Fruit fly (Drosophila melanogaster) whole organism, prepupa: ENCODE measurements around the gene CG14395.

Experiments used
- Blimp-1 ChIP-seq: fragments of 200-800 bp; sonication (Bioruptor generic); optimal IDR thresholded peaks from 3 replicates; lab custom pipeline; 2017; ENCODE audit warnings: missing biosample characterization, missing genetic modification characterization, mild to moderate bottlenecking, moderate library complexity, missing genetic modification reagents
- CG10631 ChIP-seq: fragments of 200-800 bp; sonication (Bioruptor generic); optimal IDR thresholded peaks from 2 replicates; lab custom pipeline; 2016; ENCODE audit warnings: missing biosample characterization, missing genetic modification characterization
- CG10669 ChIP-seq: fragments of 200-800 bp; sonication (Bioruptor generic); optimal IDR thresholded peaks from 3 replicates; lab custom pipeline; 2018; ENCODE audit warnings: missing biosample characterization, mild to moderate bottlenecking, missing genetic modification characterization, moderate library complexity
- CG11762 ChIP-seq: fragments of 200-800 bp; sonication (Bioruptor generic); optimal IDR thresholded peaks from 3 replicates; lab custom pipeline; 2016; ENCODE audit warnings: missing biosample characterization, missing genetic modification characterization; ENCODE audit not compliant: insufficient read depth
- CG15336 ChIP-seq: fragments of 200-800 bp; sonication (Bioruptor generic); IDR thresholded peaks from 2 replicates; pipeline ENCODE4 v1.3.6; 2022; ENCODE audit warnings: missing biosample characterization, missing genetic modification characterization
- CG16779 ChIP-seq: fragments of 200-800 bp; sonication (Bioruptor generic); optimal IDR thresholded peaks from 3 replicates; lab custom pipeline; 2017; ENCODE audit warnings: missing biosample characterization, mild to moderate bottlenecking, missing genetic modification characterization
- CG3032 ChIP-seq: fragments of 200-800 bp; optimal IDR thresholded peaks from 2 replicates; lab custom pipeline; 2019; ENCODE audit warnings: missing biosample characterization, mild to moderate bottlenecking, missing genetic modification characterization, moderate library complexity
- CG31627 ChIP-seq: fragments of 200-800 bp; sonication (Bioruptor generic); optimal IDR thresholded peaks from 3 replicates; lab custom pipeline; 2016; ENCODE audit warnings: missing biosample characterization, missing genetic modification characterization
- CG34406 ChIP-seq: fragments of 200-800 bp; sonication (Bioruptor generic); optimal IDR thresholded peaks from 3 replicates; lab custom pipeline; 2016; ENCODE audit warnings: missing biosample characterization, missing genetic modification characterization
- CG3919 ChIP-seq: fragments of 200-800 bp; sonication (Bioruptor generic); optimal IDR thresholded peaks from 3 replicates; lab custom pipeline; 2016; ENCODE audit warnings: missing biosample characterization, missing genetic modification characterization
- CG4318 ChIP-seq: fragments of 200-800 bp; sonication (Bioruptor generic); optimal IDR thresholded peaks from 3 replicates; lab custom pipeline; 2017; ENCODE audit warnings: missing biosample characterization, mild to moderate bottlenecking, missing genetic modification characterization
- CG6163 ChIP-seq: fragments of 200-800 bp; sonication (Bioruptor generic); IDR thresholded peaks from 3 replicates; pipeline ENCODE4 v1.3.6; 2022; ENCODE audit warnings: missing biosample characterization, missing genetic modification characterization
- CG6276 ChIP-seq: fragments of 200-800 bp; sonication (Bioruptor generic); optimal IDR thresholded peaks from 2 replicates; lab custom pipeline; 2017; ENCODE audit warnings: missing biosample characterization, mild to moderate bottlenecking, missing genetic modification characterization
- CG6792 ChIP-seq: fragments of 200-800 bp; sonication (Bioruptor generic); optimal IDR thresholded peaks from 3 replicates; lab custom pipeline; 2016; ENCODE audit warnings: missing biosample characterization, missing genetic modification characterization
- CG6808 ChIP-seq: fragments of 200-800 bp; sonication (Bioruptor generic); optimal IDR thresholded peaks from 3 replicates; lab custom pipeline; 2017; ENCODE audit warnings: missing biosample characterization, missing genetic modification characterization, mild to moderate bottlenecking, moderate library complexity, missing genetic modification reagents
- CG8119 ChIP-seq: fragments of 200-800 bp; sonication (Bioruptor generic); IDR thresholded peaks from 3 replicates; pipeline ENCODE4 v1.3.6; 2022; ENCODE audit warnings: missing biosample characterization, missing genetic modification characterization
- CG8319 ChIP-seq: fragments of 200-800 bp; sonication (Bioruptor generic); optimal IDR thresholded peaks from 3 replicates; lab custom pipeline; 2016; ENCODE audit warnings: missing biosample characterization, missing genetic modification characterization
- CG8632 ChIP-seq: fragments of 200-800 bp; sonication (Bioruptor generic); optimal IDR thresholded peaks from 3 replicates; lab custom pipeline; 2016; ENCODE audit warnings: missing biosample characterization, missing genetic modification characterization
- CG9139 ChIP-seq: fragments of 200-800 bp; sonication (Bioruptor generic); optimal IDR thresholded peaks from 3 replicates; lab custom pipeline; 2017; ENCODE audit warnings: missing biosample characterization, mild to moderate bottlenecking, missing genetic modification characterization
- Eip75B ChIP-seq: fragments of 200-800 bp; sonication (Bioruptor generic); optimal IDR thresholded peaks from 3 replicates; lab custom pipeline; 2016; ENCODE audit warnings: missing biosample characterization, missing genetic modification characterization
- Eip78C ChIP-seq: fragments of 200-800 bp; sonication (Bioruptor generic); peaks from one replicate; lab custom pipeline; 2016; ENCODE audit warnings: missing biosample characterization, missing genetic modification characterization
- Gug ChIP-seq: fragments of 200-800 bp; sonication (Bioruptor generic); IDR thresholded peaks from 2 replicates; pipeline ENCODE4 v1.3.6; 2022; ENCODE audit warnings: missing biosample characterization, missing genetic modification characterization
- Hr38 ChIP-seq: sonication (Bioruptor generic); optimal IDR thresholded peaks from 2 replicates; lab custom pipeline; 2016; ENCODE audit warnings: missing biosample characterization, missing genetic modification characterization
- Hr4 ChIP-seq: fragments of 200-800 bp; sonication (Bioruptor generic); optimal IDR thresholded peaks from 3 replicates; lab custom pipeline; 2016; ENCODE audit warnings: missing biosample characterization, missing genetic modification characterization
- Lpt ChIP-seq: fragments of 200-800 bp; sonication (Bioruptor generic); optimal IDR thresholded peaks from 3 replicates; lab custom pipeline; 2016; ENCODE audit warnings: missing biosample characterization, missing genetic modification characterization
- Met ChIP-seq: fragments of 200-800 bp; sonication (Bioruptor generic); optimal IDR thresholded peaks from 3 replicates; lab custom pipeline; 2016; ENCODE audit warnings: missing biosample characterization, missing genetic modification characterization
- OdsH ChIP-seq: fragments of 200-800 bp; sonication (Bioruptor generic); optimal IDR thresholded peaks from 3 replicates; lab custom pipeline; 2016; ENCODE audit warnings: missing biosample characterization, missing genetic modification characterization
- Smox ChIP-seq: fragments of 200-800 bp; sonication (Bioruptor generic); optimal IDR thresholded peaks from 3 replicates; lab custom pipeline; 2016; ENCODE audit warnings: missing biosample characterization, missing genetic modification characterization
- Sox102F ChIP-seq: fragments of 200-800 bp; sonication (Bioruptor generic); optimal IDR thresholded peaks from 2 replicates; lab custom pipeline; 2016; ENCODE audit warnings: missing biosample characterization, mild to moderate bottlenecking, missing genetic modification characterization
- Sox14 ChIP-seq: fragments of 200-800 bp; sonication (Bioruptor generic); optimal IDR thresholded peaks from 3 replicates; lab custom pipeline; 2016; ENCODE audit warnings: missing biosample characterization, missing genetic modification characterization
- Sox15 ChIP-seq: fragments of 200-800 bp; sonication (Bioruptor generic); optimal IDR thresholded peaks from 3 replicates; lab custom pipeline; 2016; ENCODE audit warnings: missing biosample characterization, missing genetic modification characterization
- achi ChIP-seq: fragments of 200-800 bp; sonication (Bioruptor generic); optimal IDR thresholded peaks from 3 replicates; lab custom pipeline; 2016; ENCODE audit warnings: missing biosample characterization, missing genetic modification characterization
- acj6 ChIP-seq: fragments of 200-800 bp; sonication (Bioruptor generic); optimal IDR thresholded peaks from 3 replicates; lab custom pipeline; 2016; ENCODE audit warnings: missing biosample characterization, missing genetic modification characterization
- cyc ChIP-seq: fragments of 200-800 bp; sonication (Bioruptor generic); optimal IDR thresholded peaks from 3 replicates; lab custom pipeline; 2016; ENCODE audit warnings: missing biosample characterization, missing genetic modification characterization
- eg ChIP-seq: fragments of 200-800 bp; sonication (Bioruptor generic); IDR thresholded peaks from 3 replicates; pipeline ENCODE4 v1.3.6; 2022; ENCODE audit warnings: missing biosample characterization, missing genetic modification characterization
- esn ChIP-seq: fragments of 200-800 bp; sonication (Bioruptor generic); optimal IDR thresholded peaks from 2 replicates; lab custom pipeline; 2016; ENCODE audit warnings: missing biosample characterization, mild to moderate bottlenecking, missing genetic modification characterization, moderate library complexity
- fd59A ChIP-seq: fragments of 200-800 bp; sonication (Bioruptor generic); optimal IDR thresholded peaks from 2 replicates; lab custom pipeline; 2017; ENCODE audit warnings: missing biosample characterization, mild to moderate bottlenecking, missing genetic modification characterization, missing genetic modification reagents
- fd85E ChIP-seq: fragments of 200-800 bp; sonication (Bioruptor generic); optimal IDR thresholded peaks from 3 replicates; lab custom pipeline; 2016; ENCODE audit warnings: missing biosample characterization, missing genetic modification characterization
- fkh ChIP-seq: fragments of 200-800 bp; sonication (Bioruptor generic); optimal IDR thresholded peaks from 3 replicates; lab custom pipeline; 2017; ENCODE audit warnings: missing biosample characterization, mild to moderate bottlenecking, missing genetic modification characterization, moderate library complexity
- lz ChIP-seq: fragments of 200-800 bp; sonication (Bioruptor generic); optimal IDR thresholded peaks from 3 replicates; lab custom pipeline; 2016; ENCODE audit warnings: missing biosample characterization, missing genetic modification characterization
- net ChIP-seq: fragments of 200-800 bp; sonication (Bioruptor generic); optimal IDR thresholded peaks from 3 replicates; lab custom pipeline; 2016; ENCODE audit warnings: missing biosample characterization, missing genetic modification characterization
- pdm3 ChIP-seq: fragments of 200-800 bp; sonication (Bioruptor generic); optimal IDR thresholded peaks from 3 replicates; lab custom pipeline; 2016; ENCODE audit warnings: missing biosample characterization, missing genetic modification characterization
- salr ChIP-seq, 2 experiments: fragments of 200-800 bp; sonication (Bioruptor generic); optimal IDR thresholded peaks; 3 replicates each; lab custom pipeline; 2016 to 2018; ENCODE audit warnings: missing biosample characterization in 2 of 2, missing genetic modification characterization in 2 of 2, mild to moderate bottlenecking in 1 of 2
- spab ChIP-seq: fragments of 200-800 bp; sonication (Bioruptor generic); optimal IDR thresholded peaks from 2 replicates; lab custom pipeline; 2017; ENCODE audit warnings: missing biosample characterization, mild to moderate bottlenecking, missing genetic modification characterization, missing genetic modification reagents
- ss ChIP-seq, 2 experiments: fragments of 200-800 bp; sonication (Bioruptor generic); optimal IDR thresholded peaks; 2 replicates in 1 of 2; 3 replicates in 1 of 2; lab custom pipeline; 2017 to 2018; ENCODE audit warnings: mild to moderate bottlenecking in 2 of 2, missing biosample characterization in 2 of 2, missing genetic modification characterization in 2 of 2, moderate library complexity in 1 of 2
- svp ChIP-seq: fragments of 200-800 bp; sonication (Bioruptor generic); peaks from one replicate; lab custom pipeline; 2016; ENCODE audit warnings: missing biosample characterization, missing genetic modification characterization
- vri ChIP-seq: fragments of 200-800 bp; sonication (Bioruptor generic); optimal IDR thresholded peaks from 3 replicates; lab custom pipeline; 2016; ENCODE audit warnings: missing biosample characterization, mild to moderate bottlenecking, missing genetic modification characterization

CG14395 gene

dm6 chr3R:12716894-12717293 lies 54.3 kb downstream of the CG14395 start (continued):
- peak; percentile 46; the same call in 2 of the 3 replicates for TF ChIP-seq CG8119 (GFP tag; lab: Robert Waterston, UW)
- TF ChIP-seq Eip78C: no peak
- TF ChIP-seq CG10669 (GFP tag; lab: Kevin White, UChicago): peak; percentile 41
- TF ChIP-seq eg (GFP tag; lab: Robert Waterston, UW): peak; percentile 38; the same call in 2 of the 3 replicates
- no peak for TF ChIP-seq CG34406 (GFP tag; lab: Kevin White, UChicago)
- no peak for TF ChIP-seq fkh (GFP tag; lab: Kevin White, UChicago)
- TF ChIP-seq CG11762: peak; percentile 6
- TF ChIP-seq, all 60 proteins: peak for 13

dm6 chr3R:12717588-12718535 lies 55.2 kb downstream of the CG14395 start:
- TF ChIP-seq CG9139: peak; percentile 16
- TF ChIP-seq Lpt (GFP tag; lab: Kevin White, UChicago): no peak
- no peak for TF ChIP-seq CG8319 (GFP tag; lab: Kevin White, UChicago)
- TF ChIP-seq vri (GFP tag; lab: Kevin White, UChicago): peak; percentile 62
- TF ChIP-seq Sox15 (GFP tag; lab: Kevin White, UChicago): no peak
- peak; percentile 87 for TF ChIP-seq svp (GFP tag; lab: Kevin White, UChicago)
- peak; percentile 67 for TF ChIP-seq Hr4
- TF ChIP-seq Met: peak; percentile 54
- TF ChIP-seq spab: no peak
- TF ChIP-seq pdm3 (GFP tag; lab: Kevin White, UChicago): peak; percentile 41
- TF ChIP-seq CG8119 (GFP tag; lab: Robert Waterston, UW): peak; percentile 52; the same call in 2 of the 3 replicates
- peak; percentile 38 for TF ChIP-seq Smox
- no peak for TF ChIP-seq CG4318 (GFP tag; lab: Kevin White, UChicago)
- TF ChIP-seq achi (GFP tag; lab: Kevin White, UChicago): peak; percentile 21
- peak; percentile 16 for TF ChIP-seq CG6276 (GFP tag; lab: Kevin White, UChicago)
- TF ChIP-seq CG6808 (GFP tag; lab: Kevin White, UChicago): peak; percentile 10
- TF ChIP-seq CG10631 (GFP tag; lab: Kevin White, UChicago): peak; percentile 51
- peak in 1 of 2 experiments; percentile 36 for TF ChIP-seq salr (GFP tag; optimal IDR thresholded peaks at IDR 0.05; lab: Kevin White, UChicago)
- no peak for TF ChIP-seq fd85E (GFP tag; lab: Kevin White, UChicago)
- TF ChIP-seq Hr38 (GFP tag; lab: Kevin White, UChicago): no peak
- TF ChIP-seq ss (GFP tag; optimal IDR thresholded peaks at IDR 0.05; lab: Kevin White, UChicago): peak in 1 of 2 experiments; percentile 26
- TF ChIP-seq CG10669 (GFP tag; lab: Kevin White, UChicago): no peak
- TF ChIP-seq acj6 (GFP tag; lab: Kevin White, UChicago): peak; percentile 24
- TF ChIP-seq Sox102F (GFP tag; lab: Kevin White, UChicago): no peak
- TF ChIP-seq lz (GFP tag; lab: Kevin White, UChicago): peak; percentile 38
- TF ChIP-seq cyc: no peak
- peak; percentile 6 for TF ChIP-seq Sox14 (GFP tag; lab: Kevin White, UChicago)
- TF ChIP-seq CG6792: peak; percentile 41
- peak; percentile 65; the same call in 1 of the 3 replicates for TF ChIP-seq eg (GFP tag; lab: Robert Waterston, UW)
- TF ChIP-seq fkh (GFP tag; lab: Kevin White, UChicago): peak; percentile 65
- TF ChIP-seq Eip78C: peak; percentile 87
- TF ChIP-seq Eip75B (GFP tag; lab: Kevin White, UChicago): peak; percentile 17
- peak; percentile 52; the same call in 1 of the 2 replicates for TF ChIP-seq CG15336 (GFP tag; lab: Robert Waterston, UW)
- peak; percentile 53 for TF ChIP-seq Gug (GFP tag; lab: Robert Waterston, UW)
- peak; percentile 26 for TF ChIP-seq CG3919 (GFP tag; lab: Kevin White, UChicago)
- TF ChIP-seq net (GFP tag; lab: Kevin White, UChicago): no peak
- peak; percentile 50 for TF ChIP-seq OdsH
- TF ChIP-seq CG6163 (GFP tag; lab: Robert Waterston, UW): peak; percentile 68
- peak; percentile 50 for TF ChIP-seq esn (GFP tag; lab: Kevin White, UChicago)
- TF ChIP-seq Blimp-1 (GFP tag; lab: Kevin White, UChicago): no peak
- peak; percentile 40 for TF ChIP-seq fd59A (GFP tag; lab: Kevin White, UChicago)
- no peak for TF ChIP-seq CG3032 (tag; lab: Kevin White, UChicago)
- no peak for TF ChIP-seq CG16779 (tag; lab: Kevin White, UChicago)
- peak; percentile 2 for TF ChIP-seq CG8632 (GFP tag; lab: Kevin White, UChicago)
- TF ChIP-seq CG31627 (GFP tag; lab: Kevin White, UChicago): peak; percentile 40
